Fruit fly (Drosophila melanogaster): Measurements from ENCODE around the gene ttk.
A peak's percentile ranks its signal among the peaks of the same experiment; 100 is the strongest.

ttk gene

DNA sequence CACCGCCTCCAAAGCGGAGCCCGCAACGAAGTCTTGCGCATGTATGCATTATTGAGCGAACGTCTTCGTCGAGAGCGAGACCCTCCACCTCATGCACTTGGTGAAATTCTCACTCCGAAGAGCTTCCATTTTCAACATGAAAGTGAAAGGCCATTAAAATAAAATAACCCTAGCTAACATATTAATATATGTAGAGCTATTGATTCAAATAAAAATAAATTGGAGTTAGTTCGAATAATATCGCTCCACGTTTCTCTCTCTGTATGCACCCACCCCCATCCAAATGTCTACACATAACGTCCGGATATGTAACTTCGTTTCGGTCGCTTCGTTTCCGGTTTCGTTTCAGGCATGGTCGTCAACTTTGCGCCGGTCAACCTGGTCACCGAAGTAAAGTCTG lies 27.6 kb downstream of the ttk start (continued):
- no peak for TF ChIP-seq ss (GFP tag; optimal IDR thresholded peaks at IDR 0.05)
- no peak for TF ChIP-seq CG6854 (GFP tag; optimal IDR thresholded peaks at IDR 0.05)
- TF ChIP-seq eg (GFP tag; IDR thresholded peaks at IDR 0.05), result peak; percentile 66; the same call in 2 of the 3 replicates
- no peak for TF ChIP-seq Sox14 (GFP tag; optimal IDR thresholded peaks at IDR 0.05)
- no peak for TF ChIP-seq vri (GFP tag; optimal IDR thresholded peaks at IDR 0.05)
- TF ChIP-seq CG10669 (GFP tag; optimal IDR thresholded peaks at IDR 0.05), result no peak
- TF ChIP-seq CG9139 (GFP tag; optimal IDR thresholded peaks at IDR 0.05), result no peak

dm6 chr3R:31743279-31743678 lies 29.6 kb downstream of the ttk start, which contains the start of gene Tbca:
Tbca (plus strand) TSS chr3R:31743490.
- TF ChIP-seq CG1621 (tag; optimal IDR thresholded peaks at IDR 0.05) (peak; percentile 94), salr (GFP tag; optimal IDR thresholded peaks at IDR 0.05) (no peak), Hr39 (GFP tag; optimal IDR thresholded peaks at IDR 0.05) (no peak), CG6792 (GFP tag; optimal IDR thresholded peaks at IDR 0.05) (no peak), esn (GFP tag; optimal IDR thresholded peaks at IDR 0.05) (no peak), CG6808 (GFP tag; optimal IDR thresholded peaks at IDR 0.05) (peak; percentile 36), dsx (GFP tag; optimal IDR thresholded peaks at IDR 0.05; ENCODE audit: poor library complexity, severe bottlenecking) (no peak), CG3032 (tag; optimal IDR thresholded peaks at IDR 0.05) (peak; percentile 12), CG4318 (GFP tag; optimal IDR thresholded peaks at IDR 0.05) (no peak), CG10631 (GFP tag; optimal IDR thresholded peaks at IDR 0.05) (no peak), net (GFP tag; optimal IDR thresholded peaks at IDR 0.05) (no peak), CG10669 (GFP tag; optimal IDR thresholded peaks at IDR 0.05) (no peak), CG11294 (GFP tag; IDR thresholded peaks at IDR 0.05) (no peak), CG8119 (GFP tag; IDR thresholded peaks at IDR 0.05) (no peak), ss (GFP tag; optimal IDR thresholded peaks at IDR 0.05) (no peak), svp (GFP tag) (no peak), eg (GFP tag; IDR thresholded peaks at IDR 0.05) (0 out of 3 replicates have a peak, but pooled peaks have one; percentile 5), CG31627 (GFP tag; optimal IDR thresholded peaks at IDR 0.05) (no peak), CG16779 (tag; optimal IDR thresholded peaks at IDR 0.05) (no peak), CG32006 (GFP tag; optimal IDR thresholded peaks at IDR 0.05) (no peak), Eip78C (GFP tag) (peak; percentile 33), OdsH (GFP tag; optimal IDR thresholded peaks at IDR 0.05) (no peak), Hr38 (GFP tag; optimal IDR thresholded peaks at IDR 0.05) (no peak), Lpt (GFP tag; optimal IDR thresholded peaks at IDR 0.05) (no peak), Blimp-1 (GFP tag; optimal IDR thresholded peaks at IDR 0.05) (no peak), Sox14 (GFP tag; optimal IDR thresholded peaks at IDR 0.05) (peak; percentile 65), CG6163 (GFP tag; IDR thresholded peaks at IDR 0.05) (peak; percentile 46; the same call in 2 of the 3 replicates), CG8632 (GFP tag; optimal IDR thresholded peaks at IDR 0.05) (no peak), CG3919 (GFP tag; optimal IDR thresholded peaks at IDR 0.05) (peak; percentile 34), Ets96B (tag; optimal IDR thresholded peaks at IDR 0.05) (no peak)

DNA sequence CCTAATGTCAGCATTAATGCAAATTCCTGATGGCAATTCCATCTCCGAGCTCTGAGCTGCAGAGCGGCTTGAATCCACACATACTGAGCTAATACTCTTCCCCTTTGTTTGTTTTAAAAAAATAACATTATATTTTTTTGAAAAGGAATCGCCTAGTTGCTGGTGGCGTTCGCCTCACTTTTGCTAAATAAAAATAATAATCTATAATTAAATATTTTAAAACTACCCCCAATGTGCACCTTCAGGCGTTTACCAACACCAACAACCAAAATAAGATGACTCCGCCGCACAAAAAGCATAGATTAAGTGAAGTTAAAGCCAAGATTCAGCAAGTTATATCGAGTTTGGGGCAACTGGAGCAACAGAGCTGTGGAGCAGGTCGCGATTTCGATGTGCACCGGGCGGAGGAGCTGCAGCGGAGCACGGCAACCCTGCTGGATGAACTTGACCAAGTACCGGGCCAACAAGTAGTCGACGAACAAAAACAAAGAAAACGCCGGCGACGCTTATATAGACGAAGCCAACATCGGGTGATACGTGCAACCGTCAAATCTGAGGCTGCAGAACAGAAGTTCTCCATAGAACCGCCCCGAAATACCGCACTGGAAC lies 30.5 kb downstream of the ttk start, which contains the start of gene CG1896:
Gene CG1896 (plus strand): TSS at position 239 of the 609 bp plus-strand sequence.
- TF ChIP-seq CG11902 (GFP tag; optimal IDR thresholded peaks at IDR 0.05), result no peak
- TF ChIP-seq CG6163 (GFP tag; IDR thresholded peaks at IDR 0.05), result peak; percentile 83
- peak; percentile 40 for TF ChIP-seq dsx (GFP tag; optimal IDR thresholded peaks at IDR 0.05; ENCODE audit: poor library complexity, severe bottlenecking)
- no peak for TF ChIP-seq fkh (GFP tag; optimal IDR thresholded peaks at IDR 0.05)
- TF ChIP-seq topi (GFP tag; optimal IDR thresholded peaks at IDR 0.05), result peak; percentile 70
- TF ChIP-seq CG34406 (GFP tag; optimal IDR thresholded peaks at IDR 0.05), result peak; percentile 74
- peak; percentile 24 for TF ChIP-seq CG16779 (tag; optimal IDR thresholded peaks at IDR 0.05)
- no peak for TF ChIP-seq Ets21C (GFP tag; optimal IDR thresholded peaks at IDR 0.05)
- TF ChIP-seq CG15336 (GFP tag; IDR thresholded peaks at IDR 0.05), result peak; percentile 60
- peak; percentile 46 for TF ChIP-seq CG11762 (GFP tag; optimal IDR thresholded peaks at IDR 0.05; ENCODE audit: insufficient read depth)
- TF ChIP-seq CG8632 (GFP tag; optimal IDR thresholded peaks at IDR 0.05), result peak; percentile 58
- TF ChIP-seq Gug (GFP tag; IDR thresholded peaks at IDR 0.05), result peak; percentile 49
- no peak for TF ChIP-seq Blimp-1 (GFP tag; optimal IDR thresholded peaks at IDR 0.05)
- TF ChIP-seq CG31627 (GFP tag; optimal IDR thresholded peaks at IDR 0.05), result peak; percentile 60
- TF ChIP-seq CG6854 (GFP tag; optimal IDR thresholded peaks at IDR 0.05), result no peak
- peak; percentile 53 for TF ChIP-seq cyc (GFP tag; optimal IDR thresholded peaks at IDR 0.05)
- TF ChIP-seq dac (GFP tag; optimal IDR thresholded peaks at IDR 0.05), result peak; percentile 19
- TF ChIP-seq Hr4 (GFP tag; optimal IDR thresholded peaks at IDR 0.05), result peak; percentile 64
- TF ChIP-seq CG3919 (GFP tag; optimal IDR thresholded peaks at IDR 0.05), result peak; percentile 74
- TF ChIP-seq CG7368 (GFP tag; optimal IDR thresholded peaks at IDR 0.05), result peak; percentile 32
- peak; percentile 19 for TF ChIP-seq CG8319 (GFP tag; optimal IDR thresholded peaks at IDR 0.05)
- TF ChIP-seq Sox102F (GFP tag; optimal IDR thresholded peaks at IDR 0.05), result no peak
- TF ChIP-seq pdm3 (GFP tag; optimal IDR thresholded peaks at IDR 0.05), result peak; percentile 73

All from whole organism, prepupa.